Fruit fly (Drosophila melanogaster) whole organism, embryonic: ENCODE data around the gene Lztr1.
A peak's percentile ranks its signal among the peaks of the same experiment; 100 is the strongest.

Source experiments
- Adf1 ChIP-seq: fragments of 200-800 bp; sonication (Bioruptor generic); IDR thresholded peaks from 2 replicates; pipeline ENCODE4 v1.3.6; 2022; ENCODE audit warnings: missing biosample characterization, missing genetic modification characterization
- Aef1 ChIP-seq: fragments of 200-800 bp; sonication (Bioruptor generic); IDR thresholded peaks from 3 replicates; pipeline ENCODE4 v1.3.6; 2022; ENCODE audit warnings: missing biosample characterization, missing genetic modification characterization
- Atf6 ChIP-seq: fragments of 200-800 bp; sonication (Bioruptor generic); IDR thresholded peaks from 2 replicates; pipeline ENCODE4 v1.3.6; 2022; ENCODE audit warnings: missing biosample characterization, missing genetic modification characterization
- CG10462 ChIP-seq: fragments of 200-800 bp; sonication (Bioruptor generic); optimal IDR thresholded peaks from 2 replicates; lab custom pipeline; 2016; ENCODE audit warnings: missing biosample characterization, missing genetic modification characterization
- CG10565 ChIP-seq: fragments of 200-800 bp; sonication (Bioruptor generic); optimal IDR thresholded peaks from 3 replicates; lab custom pipeline; 2016; ENCODE audit warnings: missing biosample characterization, mild to moderate bottlenecking, missing genetic modification characterization
- CG13287 ChIP-seq: fragments of 200-800 bp; sonication (Bioruptor generic); IDR thresholded peaks from 2 replicates; pipeline ENCODE4 v1.3.6; 2022; ENCODE audit warnings: missing biosample characterization, missing genetic modification characterization; ENCODE audit not compliant: partially characterized antibody
- CG14965 ChIP-seq: fragments of 200-800 bp; sonication (Bioruptor generic); optimal IDR thresholded peaks from 2 replicates; lab custom pipeline; 2016; ENCODE audit warnings: missing biosample characterization, missing genetic modification characterization, borderline replicate concordance
- CG15514 ChIP-seq: fragments of 200-800 bp; sonication (Bioruptor generic); optimal IDR thresholded peaks from 3 replicates; lab custom pipeline; 2017; ENCODE audit warnings: missing biosample characterization, missing genetic modification characterization, mild to moderate bottlenecking, moderate library complexity, missing genetic modification reagents
- CG15601 ChIP-seq: fragments of 200-800 bp; sonication (Bioruptor generic); optimal IDR thresholded peaks from 3 replicates; lab custom pipeline; 2019; ENCODE audit warnings: missing biosample characterization, mild to moderate bottlenecking, missing genetic modification characterization, moderate library complexity
- CG17361 ChIP-seq: fragments of 200-800 bp; sonication (Bioruptor generic); IDR thresholded peaks from 3 replicates; pipeline ENCODE4 v1.3.6; 2022; ENCODE audit warnings: missing biosample characterization, missing genetic modification characterization
- CG2202 ChIP-seq: fragments of 200-800 bp; sonication (Bioruptor generic); optimal IDR thresholded peaks from 2 replicates; lab custom pipeline; 2018; ENCODE audit warnings: missing biosample characterization, mild to moderate bottlenecking, missing genetic modification characterization
- CG32767 ChIP-seq: fragments of 200-800 bp; sonication (Bioruptor generic); IDR thresholded peaks from 2 replicates; pipeline ENCODE4 v1.3.6; 2022; ENCODE audit warnings: missing biosample characterization, missing genetic modification characterization
- CG3281 ChIP-seq: fragments of 200-800 bp; sonication (Bioruptor generic); optimal IDR thresholded peaks from 3 replicates; lab custom pipeline; 2017; ENCODE audit warnings: missing biosample characterization, mild to moderate bottlenecking, missing genetic modification characterization
- CG42726 ChIP-seq: fragments of 200-800 bp; sonication (Bioruptor generic); IDR thresholded peaks from 2 replicates; pipeline ENCODE4 v1.3.6; 2022; ENCODE audit warnings: missing biosample characterization, missing genetic modification characterization; ENCODE audit not compliant: partially characterized antibody
- CG5953 ChIP-seq: fragments of 200-800 bp; sonication (Bioruptor generic); IDR thresholded peaks from 2 replicates; pipeline ENCODE4 v1.3.6; 2022; ENCODE audit warnings: missing biosample characterization, missing genetic modification characterization
- CG6689 ChIP-seq: fragments of 200-800 bp; sonication (Bioruptor generic); IDR thresholded peaks from 2 replicates; pipeline ENCODE4 v1.3.6; 2022; ENCODE audit warnings: missing biosample characterization, missing genetic modification characterization
- CG8924 ChIP-seq: fragments of 200-800 bp; optimal IDR thresholded peaks from 3 replicates; lab custom pipeline; 2019; ENCODE audit warnings: missing biosample characterization, mild to moderate bottlenecking, missing genetic modification characterization, moderate library complexity
- CHES-1-like ChIP-seq: fragments of 200-800 bp; sonication (Bioruptor generic); optimal IDR thresholded peaks from 2 replicates; lab custom pipeline; 2016; ENCODE audit warnings: missing biosample characterization, missing genetic modification characterization
- ERR ChIP-seq: fragments of 200-800 bp; sonication (Bioruptor generic); optimal IDR thresholded peaks from 2 replicates; lab custom pipeline; 2016; ENCODE audit warnings: missing biosample characterization, missing genetic modification characterization
- Gug ChIP-seq: fragments of 200-800 bp; sonication (Bioruptor generic); IDR thresholded peaks from 4 replicates; pipeline ENCODE4 v1.3.6; 2022; ENCODE audit warnings: missing biosample characterization, missing genetic modification characterization
- H2.0 ChIP-seq: fragments of 200-800 bp; sonication (Bioruptor generic); IDR thresholded peaks from 2 replicates; pipeline ENCODE4 v1.3.6; 2022; ENCODE audit warnings: missing biosample characterization, missing genetic modification characterization
- HLH54F ChIP-seq: fragments of 200-800 bp; sonication (Bioruptor generic); optimal IDR thresholded peaks from 3 replicates; lab custom pipeline; 2016; ENCODE audit warnings: missing biosample characterization, missing genetic modification characterization
- Hey ChIP-seq: fragments of 200-800 bp; sonication (Bioruptor generic); optimal IDR thresholded peaks from 3 replicates; lab custom pipeline; 2018; ENCODE audit warnings: missing biosample characterization, mild to moderate bottlenecking, missing genetic modification characterization
- Kr ChIP-seq: fragments of 200-800 bp; sonication (Bioruptor generic); optimal IDR thresholded peaks from 2 replicates; lab custom pipeline; 2017; ENCODE audit warnings: missing biosample characterization, mild to moderate bottlenecking, missing genetic modification characterization
- MESR4 ChIP-seq: fragments of 200-800 bp; sonication (Bioruptor generic); optimal IDR thresholded peaks from 2 replicates; lab custom pipeline; 2018; ENCODE audit warnings: missing biosample characterization, mild to moderate bottlenecking, missing genetic modification characterization, moderate library complexity
- NC2β ChIP-seq: fragments of 200-800 bp; sonication (Bioruptor generic); optimal IDR thresholded peaks from 2 replicates; lab custom pipeline; 2016; ENCODE audit warnings: missing biosample characterization, missing genetic modification characterization
- Taf1 ChIP-seq: fragments of 200-800 bp; sonication (Bioruptor generic); IDR thresholded peaks from 2 replicates; pipeline ENCODE4 v1.3.6; 2022; ENCODE audit warnings: missing biosample characterization, missing genetic modification characterization
- Trl ChIP-seq, 3 experiments: fragments of >200 bp in 2 of 3; fragments of 200-800 bp in 1 of 3; sonication (Bioruptor generic) in 1 of 3; optimal IDR thresholded peaks; 2 replicates in 1 of 3; 3 replicates in 2 of 3; lab custom pipeline; 2016 to 2017; ENCODE audit warnings: missing biosample characterization in 1 of 3, missing genetic modification characterization in 1 of 3
- al ChIP-seq: fragments of 200-800 bp; sonication (Bioruptor generic); IDR thresholded peaks from 2 replicates; pipeline ENCODE4 v1.3.6; 2022; ENCODE audit warnings: missing biosample characterization, missing genetic modification characterization
- ara ChIP-seq: fragments of 200-800 bp; sonication (Bioruptor generic); IDR thresholded peaks from 2 replicates; pipeline ENCODE4 v1.3.6; 2022; ENCODE audit warnings: missing biosample characterization, missing genetic modification characterization
- ase ChIP-seq: fragments of 200-800 bp; sonication (Bioruptor generic); IDR thresholded peaks from 3 replicates; pipeline ENCODE4 v1.3.6; 2022; ENCODE audit warnings: missing biosample characterization, missing genetic modification characterization
- bigmax ChIP-seq: fragments of 200-800 bp; sonication (Bioruptor generic); optimal IDR thresholded peaks from 2 replicates; lab custom pipeline; 2018; ENCODE audit warnings: missing biosample characterization, mild to moderate bottlenecking, missing genetic modification characterization
- chif ChIP-seq, 2 experiments: fragments of 200-800 bp; sonication (Bioruptor generic); optimal IDR thresholded peaks; 3 replicates each; lab custom pipeline; 2016; ENCODE audit warnings: missing biosample characterization in 2 of 2, missing genetic modification characterization in 2 of 2
- chm ChIP-seq: fragments of 200-800 bp; sonication (Bioruptor generic); IDR thresholded peaks from 2 replicates; pipeline ENCODE4 v1.3.6; 2022; ENCODE audit warnings: missing biosample characterization, missing genetic modification characterization
- h ChIP-seq: fragments of >200 bp; optimal IDR thresholded peaks from 2 replicates; lab custom pipeline; 2017
- ham ChIP-seq: fragments of 200-800 bp; sonication (Bioruptor generic); IDR thresholded peaks from 2 replicates; pipeline ENCODE4 v1.3.6; 2022; ENCODE audit warnings: missing biosample characterization, missing genetic modification characterization
- inv ChIP-seq: fragments of 200-800 bp; sonication (Bioruptor generic); IDR thresholded peaks from 2 replicates; pipeline ENCODE4 v1.3.6; 2022; ENCODE audit warnings: missing biosample characterization, missing genetic modification characterization; ENCODE audit not compliant: partially characterized antibody
- jing ChIP-seq: fragments of 200-800 bp; sonication (Bioruptor generic); optimal IDR thresholded peaks from 2 replicates; lab custom pipeline; 2018; ENCODE audit warnings: missing biosample characterization, mild to moderate bottlenecking, missing genetic modification characterization
- kni ChIP-seq: fragments of 200-800 bp; sonication (Bioruptor generic); optimal IDR thresholded peaks from 3 replicates; lab custom pipeline; 2017; ENCODE audit warnings: mild to moderate bottlenecking, missing biosample characterization, missing genetic modification reagents, missing genetic modification characterization
- lbe ChIP-seq: fragments of 200-800 bp; sonication (Bioruptor generic); optimal IDR thresholded peaks from 2 replicates; lab custom pipeline; 2016; ENCODE audit warnings: missing biosample characterization, mild to moderate bottlenecking, missing genetic modification characterization
- nerfin-2 ChIP-seq: fragments of 200-800 bp; sonication (Bioruptor generic); IDR thresholded peaks from 2 replicates; pipeline ENCODE4 v1.3.6; 2022; ENCODE audit warnings: missing biosample characterization, missing genetic modification characterization; ENCODE audit not compliant: partially characterized antibody
- onecut ChIP-seq: fragments of 200-800 bp; sonication (Bioruptor generic); IDR thresholded peaks from 2 replicates; pipeline ENCODE4 v1.3.6; 2022; ENCODE audit warnings: missing biosample characterization, missing genetic modification characterization
- org-1 ChIP-seq: fragments of 200-800 bp; sonication (Bioruptor generic); optimal IDR thresholded peaks from 2 replicates; lab custom pipeline; 2017; ENCODE audit warnings: missing biosample characterization, missing genetic modification characterization
- p53 ChIP-seq: fragments of 200-800 bp; sonication (Bioruptor generic); optimal IDR thresholded peaks from 2 replicates; lab custom pipeline; 2016; ENCODE audit warnings: missing biosample characterization, missing genetic modification characterization
- pfk ChIP-seq: fragments of 200-800 bp; sonication (Bioruptor generic); optimal IDR thresholded peaks from 2 replicates; lab custom pipeline; 2018; ENCODE audit warnings: missing biosample characterization, mild to moderate bottlenecking, missing genetic modification characterization, moderate library complexity
- pros ChIP-seq: fragments of 200-800 bp; sonication (Bioruptor generic); optimal IDR thresholded peaks from 3 replicates; lab custom pipeline; 2019; ENCODE audit warnings: missing biosample characterization, mild to moderate bottlenecking, missing genetic modification characterization, moderate library complexity
- ro ChIP-seq: fragments of 200-800 bp; sonication (Bioruptor generic); IDR thresholded peaks from 2 replicates; pipeline ENCODE4 v1.3.6; 2022; ENCODE audit warnings: missing biosample characterization, missing genetic modification characterization
- scrt ChIP-seq: fragments of 200-800 bp; sonication (Bioruptor generic); optimal IDR thresholded peaks from 2 replicates; lab custom pipeline; 2018; ENCODE audit warnings: missing biosample characterization, mild to moderate bottlenecking, missing genetic modification characterization, moderate library complexity
- sima ChIP-seq: fragments of 200-800 bp; sonication (Bioruptor generic); optimal IDR thresholded peaks from 2 replicates; lab custom pipeline; 2016; ENCODE audit warnings: missing biosample characterization, missing genetic modification characterization
- tap ChIP-seq: fragments of 200-800 bp; optimal IDR thresholded peaks from 3 replicates; lab custom pipeline; 2019; ENCODE audit warnings: missing biosample characterization, mild to moderate bottlenecking, missing genetic modification characterization, moderate library complexity
- vvl ChIP-seq: fragments of 200-800 bp; sonication (Bioruptor generic); IDR thresholded peaks from 2 replicates; pipeline ENCODE4 v1.3.6; 2022; ENCODE audit warnings: missing biosample characterization, missing genetic modification characterization

The Lztr1 gene

dm6 chrX:940580-941184 is 13.3 kb upstream of the Lztr1 start, which contains the start of the genes CG3704 and mus81 (continued):
- TF ChIP-seq MESR4 (GFP tag; lab: Kevin White, UChicago) (peak; percentile 16), lbe (no peak), CG2202 (tag; lab: Kevin White, UChicago) (no peak), CG42726 (GFP tag; lab: Robert Waterston, UW) (no peak), ERR (GFP tag; lab: Kevin White, UChicago) (no peak), HLH54F (GFP tag; lab: Kevin White, UChicago) (no peak), CG10565 (GFP tag; lab: Kevin White, UChicago) (no peak), CG5953 (GFP tag; lab: Robert Waterston, UW) (no peak), ham (no peak), jing (GFP tag; lab: Kevin White, UChicago) (no peak), nerfin-2 (GFP tag; lab: Robert Waterston, UW) (no peak), CHES-1-like (no peak), Kr (GFP tag; lab: Kevin White, UChicago) (no peak), CG14965 (GFP tag; lab: Kevin White, UChicago) (no peak), ase (GFP tag; lab: Robert Waterston, UW) (no peak), Aef1 (GFP tag; lab: Robert Waterston, UW) (no peak), Atf6 (GFP tag; lab: Robert Waterston, UW) (no peak), Adf1 (GFP tag; lab: Robert Waterston, UW) (0 out of 2 replicates have a peak, but pooled peaks have one; percentile 10), onecut (no peak), vvl (GFP tag; lab: Robert Waterston, UW) (no peak), chm (GFP tag; lab: Robert Waterston, UW) (no peak), Taf1 (GFP tag; lab: Robert Waterston, UW) (no peak), p53 (GFP tag; lab: Kevin White, UChicago) (no peak), CG13287 (GFP tag; lab: Robert Waterston, UW) (peak; percentile 72), Trl (optimal IDR thresholded peaks at IDR 0.05; lab: Kevin White, UChicago) (no peak), Trl (GFP tag; optimal IDR thresholded peaks at IDR 0.05; lab: Kevin White, UChicago) (no peak), inv (peak; percentile 35; the same call in 1 of the 2 replicates), h (no peak), CG3281 (GFP tag; lab: Kevin White, UChicago) (no peak), ara (no peak), CG17361 (GFP tag; lab: Robert Waterston, UW) (no peak), tap (tag; lab: Kevin White, UChicago) (no peak), chif (GFP tag; optimal IDR thresholded peaks at IDR 0.05; lab: Kevin White, UChicago) (no peak), CG10462 (GFP tag; lab: Kevin White, UChicago) (no peak), CG32767 (GFP tag; lab: Robert Waterston, UW) (no peak), Hey (tag; lab: Kevin White, UChicago) (no peak), scrt (no peak), pros (GFP tag; lab: Kevin White, UChicago) (no peak), CG8924 (tag; lab: Kevin White, UChicago) (no peak), Gug (GFP tag; lab: Robert Waterston, UW) (no peak), bigmax (GFP tag; lab: Kevin White, UChicago) (no peak), CG6689 (GFP tag; lab: Robert Waterston, UW) (no peak), sima (GFP tag; lab: Kevin White, UChicago) (no peak), NC2β (GFP tag; lab: Kevin White, UChicago) (no peak), org-1 (GFP tag; lab: Kevin White, UChicago) (no peak), CG15601 (tag; lab: Kevin White, UChicago) (no peak), ro (no peak), kni (GFP tag; lab: Kevin White, UChicago) (no peak), H2.0 (no peak), al (GFP tag; lab: Robert Waterston, UW) (no peak), pfk (GFP tag; lab: Kevin White, UChicago) (no peak), CG15514 (GFP tag; lab: Kevin White, UChicago) (peak; percentile 72)
